Worm (Caenorhabditis elegans): ENCODE results near the gene F43D2.3.

Gene F43D2.3

DNA sequence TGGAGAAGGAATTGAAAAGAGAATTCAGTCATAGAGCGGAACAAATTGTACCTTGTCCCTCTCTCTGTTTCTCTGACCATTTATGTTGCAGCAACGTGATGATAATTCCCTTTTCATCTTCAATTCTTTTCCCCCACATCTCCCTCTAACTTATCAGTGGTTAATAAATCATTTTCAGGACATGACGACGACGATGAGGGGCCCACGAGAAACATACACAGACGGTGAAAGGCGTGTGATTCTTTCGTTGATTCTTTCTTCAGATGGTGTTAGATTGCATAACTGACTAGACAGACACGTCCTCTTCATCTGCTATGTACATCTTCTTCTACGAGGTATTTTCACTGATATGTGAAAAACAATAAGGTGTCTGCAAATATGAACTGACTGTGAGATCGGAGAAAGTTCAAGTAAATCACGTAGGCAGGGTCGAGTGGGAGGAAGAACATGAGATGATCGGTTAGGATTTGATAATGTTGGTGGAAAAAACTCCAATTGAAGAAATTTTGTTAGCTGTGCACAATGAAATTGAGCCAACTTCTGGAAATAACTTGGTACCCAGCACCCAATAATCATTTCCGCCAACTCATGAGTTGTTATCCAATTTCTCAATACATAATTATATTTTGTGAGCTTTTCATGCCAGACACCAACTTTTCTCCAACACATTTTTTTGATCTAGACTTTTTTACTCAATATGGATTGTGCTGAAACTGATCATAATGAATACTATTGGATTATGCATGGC, 29.1 kb downstream of the F43D2.3 start, which contains the start of gene srh-17:
TSS of gene srh-17 (plus strand) at position 698 of the 748 bp plus-strand sequence.
- peak; percentile 57 for TF ChIP-seq nhr-129 (tag; optimal IDR thresholded peaks at IDR 0.05)
- TF ChIP-seq crh-2 (tag; optimal IDR thresholded peaks at IDR 0.05), result no peak
- TF ChIP-seq dmd-4 (tag; optimal IDR thresholded peaks at IDR 0.05), result no peak
- TF ChIP-seq F13H6.1 (tag; optimal IDR thresholded peaks at IDR 0.05), result peak; percentile 11
- TF ChIP-seq sem-4 (tag; optimal IDR thresholded peaks at IDR 0.05), result no peak
- no peak for TF ChIP-seq alr-1 (tag; optimal IDR thresholded peaks at IDR 0.05)
- no peak for TF ChIP-seq ztf-4 (tag; optimal IDR thresholded peaks at IDR 0.05)
- TF ChIP-seq lin-13 (GFP tag; optimal IDR thresholded peaks at IDR 0.05), result no peak
- TF ChIP-seq ceh-82 (tag; optimal IDR thresholded peaks at IDR 0.05), result no peak
- no peak for TF ChIP-seq unc-62 (GFP tag; optimal IDR thresholded peaks at IDR 0.05)
- peak; percentile 11 for TF ChIP-seq fos-1 (tag; optimal IDR thresholded peaks at IDR 0.05)
- no peak for TF ChIP-seq aly-2 (tag; optimal IDR thresholded peaks at IDR 0.05)
- peak; percentile 93 for TF ChIP-seq nhr-25 (tag; optimal IDR thresholded peaks at IDR 0.05)
- no peak for TF ChIP-seq nhr-77 (tag; optimal IDR thresholded peaks at IDR 0.05)
- no peak for TF ChIP-seq ceh-16 (tag; optimal IDR thresholded peaks at IDR 0.05)
- peak; percentile 92 for TF ChIP-seq sma-9 (GFP tag; optimal IDR thresholded peaks at IDR 0.05)
- TF ChIP-seq sma-9 (tag; optimal IDR thresholded peaks at IDR 0.05), result no peak
- TF ChIP-seq Y55F3AM.14 (GFP tag; optimal IDR thresholded peaks at IDR 0.05), result no peak
- no peak for TF ChIP-seq peb-1 (tag; optimal IDR thresholded peaks at IDR 0.05)
- TF ChIP-seq elt-1 (tag; optimal IDR thresholded peaks at IDR 0.05), result no peak
- TF ChIP-seq unc-55 (GFP tag; optimal IDR thresholded peaks at IDR 0.05), result no peak
- no peak for TF ChIP-seq nhr-12 (tag; optimal IDR thresholded peaks at IDR 0.05)
- no peak for TF ChIP-seq ZK546.5 (tag; optimal IDR thresholded peaks at IDR 0.05)
- no peak for TF ChIP-seq elt-3 (tag; optimal IDR thresholded peaks at IDR 0.05)
- TF ChIP-seq R02D3.7 (tag; optimal IDR thresholded peaks at IDR 0.05), result no peak
- TF ChIP-seq mab-5 (tag; optimal IDR thresholded peaks at IDR 0.05), result peak; percentile 82
- no peak for TF ChIP-seq nhr-11 (tag; optimal IDR thresholded peaks at IDR 0.05)
- no peak for TF ChIP-seq ztf-11 (tag; optimal IDR thresholded peaks at IDR 0.05)
- TF ChIP-seq lin-11 (tag; optimal IDR thresholded peaks at IDR 0.05), result no peak
- TF ChIP-seq zag-1 (tag; optimal IDR thresholded peaks at IDR 0.05), result no peak
- TF ChIP-seq lin-39 (tag; optimal IDR thresholded peaks at IDR 0.05), result no peak
- TF ChIP-seq lsy-2 (tag; optimal IDR thresholded peaks at IDR 0.05), result no peak
- no peak for TF ChIP-seq C34F6.9 (tag; optimal IDR thresholded peaks at IDR 0.05)
- no peak for TF ChIP-seq nhr-237 (tag; optimal IDR thresholded peaks at IDR 0.05)
- peak; percentile 92 for TF ChIP-seq blmp-1 (tag; optimal IDR thresholded peaks at IDR 0.05; ENCODE audit: insufficient read depth)
- TF ChIP-seq nhr-10 (tag; optimal IDR thresholded peaks at IDR 0.05), result no peak
- TF ChIP-seq mdl-1 (tag; optimal IDR thresholded peaks at IDR 0.05), result peak; percentile 65 to 68
- TF ChIP-seq snpc-4 (tag; optimal IDR thresholded peaks at IDR 0.05), result no peak
- TF ChIP-seq nhr-6 (tag; optimal IDR thresholded peaks at IDR 0.05), result no peak
- no peak for TF ChIP-seq ztf-1 (GFP tag; conservative IDR thresholded peaks at IDR 0.05)
- TF ChIP-seq nhr-21 (tag; optimal IDR thresholded peaks at IDR 0.05), result peak; percentile 95
- no peak for TF ChIP-seq nhr-23 (tag; optimal IDR thresholded peaks at IDR 0.05)
- no peak for TF ChIP-seq unc-39 (tag; optimal IDR thresholded peaks at IDR 0.05)
- peak; percentile 29 for TF ChIP-seq egl-27 (tag; optimal IDR thresholded peaks at IDR 0.05)
- TF ChIP-seq skn-1 (tag; optimal IDR thresholded peaks at IDR 0.05), result no peak
- TF ChIP-seq mbf-1 (tag; optimal IDR thresholded peaks at IDR 0.05), result no peak
- TF ChIP-seq ama-1 (optimal IDR thresholded peaks at IDR 0.05), result no peak
- peak; percentile 85 for TF ChIP-seq sma-3 (GFP tag; optimal IDR thresholded peaks at IDR 0.05)
- peak; percentile 53 for TF ChIP-seq gmeb-1 (tag; optimal IDR thresholded peaks at IDR 0.05)

Data from whole organism, L2 larva.